Fruit fly (Drosophila melanogaster) whole organism: ENCODE results near the gene PAN3.

ENCODE experiments used
- CG8478 ChIP-seq: fragments of >200 bp; optimal IDR thresholded peaks from 2 replicates; lab custom pipeline; 2018; ENCODE audit warnings: inconsistent platforms
- Dll ChIP-seq: fragments of >200 bp; optimal IDR thresholded peaks from 2 replicates; lab custom pipeline; 2017
- EcR ChIP-seq, 2 experiments: fragments of >200 bp; optimal IDR thresholded peaks; 2 replicates each; lab custom pipeline; 2017; ENCODE audit warnings: missing biosample characterization in 2 of 2, missing genetic modification characterization in 2 of 2, missing genetic modification reagents in 2 of 2
- pan ChIP-seq: fragments of >200 bp; optimal IDR thresholded peaks from 2 replicates; lab custom pipeline; 2017
- psq ChIP-seq: fragments of >200 bp; optimal IDR thresholded peaks from 2 replicates; lab custom pipeline; 2017
- usp ChIP-seq: fragments of >200 bp; optimal IDR thresholded peaks from 2 replicates; lab custom pipeline; 2017; ENCODE audit warnings: missing biosample characterization, missing genetic modification characterization, mixed read lengths

DNA sequence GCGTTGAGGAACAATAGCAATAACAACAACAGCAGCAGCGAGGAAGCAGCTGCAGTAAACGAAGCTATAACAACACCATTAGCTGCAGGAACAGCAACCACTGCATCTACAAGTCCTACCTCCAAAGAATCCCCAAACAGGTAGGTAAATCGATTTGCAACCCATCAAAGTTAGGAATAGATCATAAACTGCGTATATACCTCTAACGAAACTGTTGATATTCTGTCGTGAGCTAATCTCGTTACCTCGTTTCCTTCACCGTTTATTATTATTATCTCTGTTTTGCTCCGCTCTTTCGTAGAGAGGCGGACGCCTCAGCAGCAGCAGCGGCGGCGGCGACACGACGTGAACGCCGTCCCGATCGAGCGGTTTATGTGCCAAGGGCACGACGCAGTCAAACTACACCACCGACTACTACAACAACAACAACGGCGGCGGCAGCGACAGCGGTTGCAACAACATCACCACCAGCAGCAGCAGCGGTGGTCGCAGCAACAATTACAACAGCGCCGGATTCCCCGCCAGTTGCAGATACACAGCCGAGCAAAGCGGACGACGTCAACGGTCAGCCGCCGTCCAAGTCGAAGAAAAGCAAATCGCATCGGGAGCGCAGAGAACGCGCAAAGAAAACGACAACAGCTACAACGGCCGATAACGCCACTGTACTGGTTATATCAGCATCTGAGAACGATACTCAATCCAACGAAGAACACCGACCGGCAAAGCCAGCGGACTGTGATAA lies 32.9 kb upstream of the PAN3 start:
- no peak for TF ChIP-seq usp (GFP tag; lab: Kevin White, UChicago)
- TF ChIP-seq CG8478, result no peak
- no peak for TF ChIP-seq pan (lab: Kevin White, UChicago)
- TF ChIP-seq psq (lab: Kevin White, UChicago), result no peak
- TF ChIP-seq Dll (lab: Kevin White, UChicago), result no peak
- no peak for TF ChIP-seq EcR (GFP tag; optimal IDR thresholded peaks at IDR 0.05; lab: Kevin White, UChicago)
